Fruit fly (Drosophila melanogaster): ENCODE measurements around the gene CG32187.

dm6 chr3L:17759072-17759747 is 47.0 kb downstream of the CG32187 start, which contains the start of gene CG32181:
- TF ChIP-seq Snoo (tag; optimal IDR thresholded peaks at IDR 0.05) (no peak), CG8159 (tag; optimal IDR thresholded peaks at IDR 0.05) (no peak), CG15710 (tag; optimal IDR thresholded peaks at IDR 0.05) (no peak), CG34367 (tag; optimal IDR thresholded peaks at IDR 0.05) (no peak), CG14655 (GFP tag; optimal IDR thresholded peaks at IDR 0.05) (no peak), CG17806 (tag; optimal IDR thresholded peaks at IDR 0.05) (no peak), D1 (tag; optimal IDR thresholded peaks at IDR 0.05) (no peak), CG32121 (GFP tag; IDR thresholded peaks at IDR 0.05) (no peak), Pif1A (GFP tag; optimal IDR thresholded peaks at IDR 0.05) (no peak), CG10348 (GFP tag; IDR thresholded peaks at IDR 0.05) (no peak), CG13204 (GFP tag; optimal IDR thresholded peaks at IDR 0.05) (no peak), EcR (GFP tag; optimal IDR thresholded peaks at IDR 0.05) (no peak), CG9948 (tag; optimal IDR thresholded peaks at IDR 0.05) (no peak), CG12605 (GFP tag; IDR thresholded peaks at IDR 0.05) (no peak)
